Fruit fly (Drosophila melanogaster): Measurements from ENCODE around the gene Edc3.
A peak's percentile ranks its signal among the peaks of the same experiment; 100 is the strongest.

The Edc3 gene

DNA sequence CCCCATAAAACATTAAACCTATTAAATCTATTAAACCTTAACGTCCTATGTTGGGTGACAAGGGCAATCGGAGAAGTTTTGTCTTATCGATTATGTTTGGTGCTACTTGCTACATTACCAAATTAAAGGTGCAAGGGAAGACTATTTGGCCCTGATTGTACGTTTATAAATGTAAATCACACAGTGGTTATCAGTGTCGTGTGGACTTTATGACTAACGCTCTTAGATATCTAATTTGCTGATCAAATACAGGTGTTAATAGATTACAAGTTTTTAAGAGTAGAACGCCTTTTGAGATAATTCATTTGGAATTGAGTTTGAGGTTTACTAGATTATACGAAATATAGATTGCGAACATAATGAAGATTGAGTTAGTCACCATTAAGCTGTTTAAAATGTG lies 9.2 kb upstream of the Edc3 start (continued):
- no peak for TF ChIP-seq C15 (GFP tag; IDR thresholded peaks at IDR 0.05)
- peak; percentile 2 for TF ChIP-seq CG15011 (GFP tag; optimal IDR thresholded peaks at IDR 0.05)
- TF ChIP-seq Sox100B (GFP tag; optimal IDR thresholded peaks at IDR 0.05), result no peak
- peak; percentile 46 for TF ChIP-seq CrebB (tag; optimal IDR thresholded peaks at IDR 0.05)
- TF ChIP-seq sens (GFP tag), result peak; percentile 50
- no peak for TF ChIP-seq Chrac-16 (GFP tag; optimal IDR thresholded peaks at IDR 0.05)
- TF ChIP-seq lmd (GFP tag; IDR thresholded peaks at IDR 0.05), result no peak
- TF ChIP-seq run (tag; optimal IDR thresholded peaks at IDR 0.05), result no peak
- TF ChIP-seq PHDP (tag; optimal IDR thresholded peaks at IDR 0.05), result no peak
- TF ChIP-seq ssp (GFP tag; IDR thresholded peaks at IDR 0.05), result no peak
- no peak for TF ChIP-seq Hmx (GFP tag; optimal IDR thresholded peaks at IDR 0.05)
- peak; percentile 50 for TF ChIP-seq caup (GFP tag; optimal IDR thresholded peaks at IDR 0.05; ENCODE audit: severe bottlenecking)
- 0 out of 2 replicates have a peak, but pooled peaks have one; percentile 13 for TF ChIP-seq Atf6 (GFP tag; IDR thresholded peaks at IDR 0.05)
- peak; percentile 88 for TF ChIP-seq exex (tag; optimal IDR thresholded peaks at IDR 0.05)
- no peak for TF ChIP-seq sim (GFP tag; IDR thresholded peaks at IDR 0.05)
- TF ChIP-seq CG18764 (GFP tag; optimal IDR thresholded peaks at IDR 0.05), result no peak
- TF ChIP-seq ash1 (GFP tag; optimal IDR thresholded peaks at IDR 0.05), result no peak
- TF ChIP-seq vfl (GFP tag; optimal IDR thresholded peaks at IDR 0.05), result no peak
- peak; percentile 18 for TF ChIP-seq MTF-1 (GFP tag; optimal IDR thresholded peaks at IDR 0.05; ENCODE audit: borderline replicate concordance)
- TF ChIP-seq CG17328 (GFP tag; IDR thresholded peaks at IDR 0.05), result no peak
- peak; percentile 67 for TF ChIP-seq Med (GFP tag)
- TF ChIP-seq CG10543 (GFP tag; optimal IDR thresholded peaks at IDR 0.05), result peak; percentile 46
- peak; percentile 59 for TF ChIP-seq sug (tag; optimal IDR thresholded peaks at IDR 0.05)
- no peak for TF ChIP-seq row (GFP tag; IDR thresholded peaks at IDR 0.05)
- TF ChIP-seq B-H2 (GFP tag; optimal IDR thresholded peaks at IDR 0.05), result peak; percentile 50
- TF ChIP-seq CG7357 (GFP tag; IDR thresholded peaks at IDR 0.05), result no peak
- peak; percentile 26 for TF ChIP-seq HHEX (GFP tag; optimal IDR thresholded peaks at IDR 0.05)
- peak; percentile 77 for TF ChIP-seq CG13296 (GFP tag; optimal IDR thresholded peaks at IDR 0.05)
- peak; percentile 66 for TF ChIP-seq mirr (GFP tag; optimal IDR thresholded peaks at IDR 0.05)
- no peak for TF ChIP-seq CG10366 (GFP tag; IDR thresholded peaks at IDR 0.05)
- no peak for TF ChIP-seq Tbp (GFP tag; optimal IDR thresholded peaks at IDR 0.05)
- TF ChIP-seq CG2875 (GFP tag; optimal IDR thresholded peaks at IDR 0.05), result no peak
- peak; percentile 34 for TF ChIP-seq gro (GFP tag; optimal IDR thresholded peaks at IDR 0.05)
- TF ChIP-seq CG18599 (GFP tag; optimal IDR thresholded peaks at IDR 0.05), result peak; percentile 50
- TF ChIP-seq CG17568 (GFP tag; optimal IDR thresholded peaks at IDR 0.05), result peak; percentile 59
- no peak for TF ChIP-seq Dek (tag; optimal IDR thresholded peaks at IDR 0.05)
- no peak for TF ChIP-seq Xbp1 (GFP tag; optimal IDR thresholded peaks at IDR 0.05)
- peak; percentile 51 for TF ChIP-seq Meics (GFP tag; optimal IDR thresholded peaks at IDR 0.05)
- no peak for TF ChIP-seq zf30C (GFP tag; optimal IDR thresholded peaks at IDR 0.05)
- no peak for TF ChIP-seq CG2120 (GFP tag; optimal IDR thresholded peaks at IDR 0.05)
- TF ChIP-seq eyg (GFP tag; optimal IDR thresholded peaks at IDR 0.05), result no peak
- no peak for TF ChIP-seq lbe (GFP tag; optimal IDR thresholded peaks at IDR 0.05)

DNA sequence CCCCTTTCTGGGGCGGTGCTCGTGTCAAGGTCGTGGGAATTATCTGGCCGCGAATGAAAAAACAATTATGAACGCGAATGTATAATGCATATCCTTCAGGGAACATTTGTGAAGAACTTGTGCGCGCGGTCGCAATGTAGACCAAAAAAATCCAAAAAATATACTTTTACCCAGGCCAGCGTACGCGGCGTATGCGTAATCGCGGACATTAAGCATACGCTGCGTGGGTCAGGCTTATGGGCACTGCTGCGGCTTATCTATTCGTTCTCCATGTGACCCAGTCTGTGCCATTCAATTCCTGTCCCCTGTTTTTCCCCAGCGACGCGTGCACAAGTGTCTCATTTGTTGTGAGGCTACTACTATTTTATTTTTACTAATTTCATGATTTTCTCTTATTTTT lies 8.6 kb upstream of the Edc3 start:
- TF ChIP-seq CG7372 (GFP tag; IDR thresholded peaks at IDR 0.05) (peak; percentile 93), Atf6 (GFP tag; IDR thresholded peaks at IDR 0.05) (no peak)
